Fruit fly (Drosophila melanogaster) whole organism, embryonic: ENCODE results near the gene Glos.

Experiments used
- Ada2b ChIP-seq: fragments of 200-800 bp; sonication (Bioruptor generic); IDR thresholded peaks from 2 replicates; pipeline ENCODE4 v1.3.6; 2022; ENCODE audit warnings: missing biosample characterization, missing genetic modification characterization
- Antp ChIP-seq: fragments of 200-800 bp; sonication (Bioruptor generic); optimal IDR thresholded peaks from 3 replicates; lab custom pipeline; 2016; ENCODE audit warnings: missing biosample characterization, missing genetic modification characterization
- CG10209 ChIP-seq: fragments of 200-800 bp; sonication (Bioruptor generic); optimal IDR thresholded peaks from 3 replicates; lab custom pipeline; 2017; ENCODE audit warnings: missing biosample characterization, mild to moderate bottlenecking, missing genetic modification characterization, missing genetic modification reagents
- CG10462 ChIP-seq: fragments of 200-800 bp; sonication (Bioruptor generic); optimal IDR thresholded peaks from 2 replicates; lab custom pipeline; 2016; ENCODE audit warnings: missing biosample characterization, missing genetic modification characterization
- CG10959 ChIP-seq: fragments of 200-800 bp; sonication (Bioruptor generic); IDR thresholded peaks from 2 replicates; pipeline ENCODE4 v1.3.6; 2022; ENCODE audit warnings: missing biosample characterization, missing genetic modification characterization
- CG11093 ChIP-seq: fragments of 200-800 bp; sonication (Bioruptor generic); IDR thresholded peaks from 3 replicates; pipeline ENCODE4 v1.3.6; 2022; ENCODE audit warnings: missing biosample characterization, missing genetic modification characterization
- CG11247 ChIP-seq: fragments of 200-800 bp; sonication (Bioruptor generic); IDR thresholded peaks from 2 replicates; pipeline ENCODE4 v1.3.6; 2022; ENCODE audit warnings: missing biosample characterization, missing genetic modification characterization
- CG12391 ChIP-seq: fragments of 200-800 bp; sonication (Bioruptor generic); optimal IDR thresholded peaks from 3 replicates; lab custom pipeline; 2018; ENCODE audit warnings: missing biosample characterization, mild to moderate bottlenecking, missing genetic modification characterization, moderate library complexity
- CG14014 ChIP-seq: fragments of 200-800 bp; sonication (Bioruptor generic); IDR thresholded peaks from 2 replicates; pipeline ENCODE4 v1.3.6; 2022; ENCODE audit warnings: missing biosample characterization, missing genetic modification characterization
- CG17568 ChIP-seq: fragments of 200-800 bp; sonication (Bioruptor generic); optimal IDR thresholded peaks from 2 replicates; lab custom pipeline; 2018; ENCODE audit warnings: missing biosample characterization, mild to moderate bottlenecking, missing genetic modification characterization, moderate library complexity
- CG2712 ChIP-seq: fragments of 200-800 bp; optimal IDR thresholded peaks from 3 replicates; lab custom pipeline; 2019; ENCODE audit warnings: missing biosample characterization, mild to moderate bottlenecking, missing genetic modification characterization, moderate library complexity
- CG30431 ChIP-seq: fragments of 200-800 bp; sonication (Bioruptor generic); optimal IDR thresholded peaks from 2 replicates; lab custom pipeline; 2017; ENCODE audit warnings: missing biosample characterization, missing genetic modification characterization
- CG31388 ChIP-seq: fragments of 200-800 bp; sonication (Bioruptor generic); optimal IDR thresholded peaks from 2 replicates; lab custom pipeline; 2016; ENCODE audit warnings: missing biosample characterization, missing genetic modification characterization
- CG4404 ChIP-seq: fragments of 200-800 bp; sonication (Bioruptor generic); IDR thresholded peaks from 2 replicates; pipeline ENCODE4 v1.3.6; 2022; ENCODE audit warnings: missing biosample characterization, missing genetic modification characterization
- CG4730 ChIP-seq: fragments of 200-800 bp; sonication (Bioruptor generic); IDR thresholded peaks from 2 replicates; pipeline ENCODE4 v1.3.6; 2022; ENCODE audit warnings: missing biosample characterization, missing genetic modification characterization
- CG6765 ChIP-seq: fragments of 200-800 bp; sonication (Bioruptor generic); optimal IDR thresholded peaks from 3 replicates; lab custom pipeline; 2017; ENCODE audit warnings: missing biosample characterization, mild to moderate bottlenecking, missing genetic modification characterization
- CG7271 ChIP-seq: fragments of 200-800 bp; sonication (Bioruptor generic); optimal IDR thresholded peaks from 2 replicates; lab custom pipeline; 2018; ENCODE audit warnings: missing biosample characterization, mild to moderate bottlenecking, missing genetic modification characterization, moderate library complexity
- CG7357 ChIP-seq: fragments of 200-800 bp; sonication (Bioruptor generic); IDR thresholded peaks from 3 replicates; pipeline ENCODE4 v1.3.6; 2022; ENCODE audit warnings: missing biosample characterization, missing genetic modification characterization
- CG8924 ChIP-seq: fragments of 200-800 bp; optimal IDR thresholded peaks from 3 replicates; lab custom pipeline; 2019; ENCODE audit warnings: missing biosample characterization, mild to moderate bottlenecking, missing genetic modification characterization, moderate library complexity
- CG8944 ChIP-seq: fragments of 200-800 bp; sonication (Bioruptor generic); optimal IDR thresholded peaks from 3 replicates; lab custom pipeline; 2016; ENCODE audit warnings: missing biosample characterization, missing genetic modification characterization
- CG9609 ChIP-seq: fragments of 200-800 bp; sonication (Bioruptor generic); optimal IDR thresholded peaks from 3 replicates; lab custom pipeline; 2016; ENCODE audit warnings: missing biosample characterization, missing genetic modification characterization
- HHEX ChIP-seq: fragments of 200-800 bp; sonication (Bioruptor generic); optimal IDR thresholded peaks from 3 replicates; lab custom pipeline; 2017; ENCODE audit warnings: missing biosample characterization, mild to moderate bottlenecking, missing genetic modification characterization, missing genetic modification reagents
- Hr39 ChIP-seq: fragments of >200 bp; optimal IDR thresholded peaks from 2 replicates; lab custom pipeline; 2017
- Nf-YB ChIP-seq: fragments of 200-800 bp; sonication (Bioruptor generic); optimal IDR thresholded peaks from 3 replicates; lab custom pipeline; 2019; ENCODE audit warnings: missing biosample characterization, mild to moderate bottlenecking, missing genetic modification characterization, moderate library complexity
- Oli ChIP-seq: fragments of 200-800 bp; sonication (Bioruptor generic); optimal IDR thresholded peaks from 2 replicates; lab custom pipeline; 2018; ENCODE audit warnings: missing biosample characterization, mild to moderate bottlenecking, missing genetic modification characterization, moderate library complexity
- Opbp ChIP-seq: fragments of 200-800 bp; sonication (Bioruptor generic); IDR thresholded peaks from 3 replicates; pipeline ENCODE4 v1.3.6; 2022; ENCODE audit warnings: missing biosample characterization, missing genetic modification characterization; ENCODE audit not compliant: partially characterized antibody
- az2 ChIP-seq: fragments of 200-800 bp; sonication (Bioruptor generic); optimal IDR thresholded peaks from 3 replicates; lab custom pipeline; 2016; ENCODE audit warnings: missing biosample characterization, missing genetic modification characterization
- caup ChIP-seq: fragments of 200-800 bp; sonication (Bioruptor generic); optimal IDR thresholded peaks from 3 replicates; lab custom pipeline; 2017; ENCODE audit warnings: missing biosample characterization, mild to moderate bottlenecking, missing genetic modification characterization, moderate library complexity; ENCODE audit not compliant: severe bottlenecking
- chif ChIP-seq, 2 experiments: fragments of 200-800 bp; sonication (Bioruptor generic); optimal IDR thresholded peaks; 3 replicates each; lab custom pipeline; 2016; ENCODE audit warnings: missing biosample characterization in 2 of 2, missing genetic modification characterization in 2 of 2
- corto ChIP-seq: fragments of 200-800 bp; sonication (Bioruptor generic); optimal IDR thresholded peaks from 2 replicates; lab custom pipeline; 2016; ENCODE audit warnings: missing biosample characterization, mild to moderate bottlenecking, missing genetic modification characterization, moderate library complexity
- cwo ChIP-seq: fragments of 200-800 bp; sonication (Bioruptor generic); optimal IDR thresholded peaks from 3 replicates; lab custom pipeline; 2017; ENCODE audit warnings: missing biosample characterization, missing genetic modification characterization, mild to moderate bottlenecking, moderate library complexity, missing genetic modification reagents
- dysf ChIP-seq: fragments of 200-800 bp; sonication (Bioruptor generic); IDR thresholded peaks from 3 replicates; pipeline ENCODE4 v1.3.6; 2022; ENCODE audit warnings: missing biosample characterization, missing genetic modification characterization
- ems ChIP-seq: fragments of 200-800 bp; sonication (Bioruptor generic); optimal IDR thresholded peaks from 3 replicates; lab custom pipeline; 2016; ENCODE audit warnings: missing biosample characterization, missing genetic modification characterization
- en ChIP-seq: fragments of 200-800 bp; sonication (Bioruptor generic); optimal IDR thresholded peaks from 2 replicates; lab custom pipeline; 2016; ENCODE audit warnings: missing biosample characterization, missing genetic modification characterization
- exex ChIP-seq: fragments of 200-800 bp; sonication (Bioruptor generic); optimal IDR thresholded peaks from 4 replicates; lab custom pipeline; 2018; ENCODE audit warnings: missing biosample characterization, mild to moderate bottlenecking, missing genetic modification characterization, moderate library complexity
- gfzf ChIP-seq: fragments of 200-800 bp; sonication (Bioruptor generic); optimal IDR thresholded peaks from 2 replicates; lab custom pipeline; 2016; ENCODE audit warnings: missing biosample characterization, mild to moderate bottlenecking, missing genetic modification characterization, moderate library complexity
- gt ChIP-seq: fragments of 200-800 bp; sonication (Bioruptor generic); IDR thresholded peaks from 2 replicates; pipeline ENCODE4 v1.3.6; 2022; ENCODE audit warnings: missing biosample characterization, missing genetic modification characterization
- jing ChIP-seq: fragments of 200-800 bp; sonication (Bioruptor generic); optimal IDR thresholded peaks from 2 replicates; lab custom pipeline; 2018; ENCODE audit warnings: missing biosample characterization, mild to moderate bottlenecking, missing genetic modification characterization
- kay ChIP-seq: fragments of 200-800 bp; sonication (Bioruptor generic); optimal IDR thresholded peaks from 2 replicates; lab custom pipeline; 2016; ENCODE audit warnings: missing biosample characterization, missing genetic modification characterization
- klu ChIP-seq: fragments of 200-800 bp; sonication (Bioruptor generic); IDR thresholded peaks from 2 replicates; pipeline ENCODE4 v1.3.6; 2022; ENCODE audit warnings: missing biosample characterization, missing genetic modification characterization
- nerfin-1 ChIP-seq: fragments of 200-800 bp; sonication (Bioruptor generic); optimal IDR thresholded peaks from 3 replicates; lab custom pipeline; 2019; ENCODE audit warnings: missing biosample characterization, mild to moderate bottlenecking, missing genetic modification characterization, moderate library complexity
- nerfin-2 ChIP-seq: fragments of 200-800 bp; sonication (Bioruptor generic); IDR thresholded peaks from 2 replicates; pipeline ENCODE4 v1.3.6; 2022; ENCODE audit warnings: missing biosample characterization, missing genetic modification characterization; ENCODE audit not compliant: partially characterized antibody
- pum ChIP-seq: fragments of 200-800 bp; sonication (Bioruptor generic); optimal IDR thresholded peaks from 2 replicates; lab custom pipeline; 2016; ENCODE audit warnings: missing biosample characterization, missing genetic modification characterization
- sob ChIP-seq: fragments of 200-800 bp; sonication (Bioruptor generic); IDR thresholded peaks from 2 replicates; pipeline ENCODE4 v1.3.6; 2022; ENCODE audit warnings: missing biosample characterization, missing genetic modification characterization
- stc ChIP-seq: fragments of 200-800 bp; sonication (Bioruptor generic); IDR thresholded peaks from 2 replicates; pipeline ENCODE4 v1.3.6; 2022; ENCODE audit warnings: missing biosample characterization, missing genetic modification characterization
- tgo ChIP-seq: fragments of 200-800 bp; sonication (Bioruptor generic); IDR thresholded peaks from 3 replicates; pipeline ENCODE4 v1.3.6; 2022; ENCODE audit warnings: missing biosample characterization, missing genetic modification characterization
- tin ChIP-seq: fragments of 200-800 bp; sonication (Bioruptor generic); optimal IDR thresholded peaks from 3 replicates; lab custom pipeline; 2016; ENCODE audit warnings: missing biosample characterization, missing genetic modification characterization
- trem ChIP-seq: fragments of 200-800 bp; optimal IDR thresholded peaks from 3 replicates; lab custom pipeline; 2019; ENCODE audit warnings: missing biosample characterization, mild to moderate bottlenecking, missing genetic modification characterization, moderate library complexity
- unpg ChIP-seq: fragments of 200-800 bp; sonication (Bioruptor generic); optimal IDR thresholded peaks from 3 replicates; lab custom pipeline; 2018; ENCODE audit warnings: missing biosample characterization, mild to moderate bottlenecking, missing genetic modification characterization, moderate library complexity
- vnd ChIP-seq: fragments of 200-800 bp; sonication (Bioruptor generic); IDR thresholded peaks from 3 replicates; pipeline ENCODE4 v1.3.6; 2022; ENCODE audit warnings: missing biosample characterization, missing genetic modification characterization; ENCODE audit not compliant: partially characterized antibody

Glos gene

dm6 chrX:3968346-3969044, 32.2 kb downstream of the Glos start, which contains the start of gene CG6428 (continued):
- peak; percentile 30 for TF ChIP-seq CG10209
- no peak; the same call in 1 of the 2 replicates for TF ChIP-seq CG11247
- TF ChIP-seq CG8944 = no peak
- peak; percentile 46 for TF ChIP-seq Nf-YB (GFP tag; lab: Kevin White, UChicago)
- TF ChIP-seq dysf (GFP tag; lab: Robert Waterston, UW) = 0 out of 3 replicates have a peak, but pooled peaks have one; percentile 19
- no peak for TF ChIP-seq CG30431 (GFP tag; lab: Kevin White, UChicago)
- peak; percentile 39 for TF ChIP-seq HHEX (GFP tag; lab: Kevin White, UChicago)
- TF ChIP-seq CG8924 = peak; percentile 42
- no peak for TF ChIP-seq CG11093 (GFP tag; lab: Robert Waterston, UW)
- TF ChIP-seq CG6765 (GFP tag; lab: Kevin White, UChicago) = no peak
- peak; percentile 36 for TF ChIP-seq nerfin-1 (tag; lab: Kevin White, UChicago)
- TF ChIP-seq stc = no peak
- TF ChIP-seq CG17568 (GFP tag; lab: Kevin White, UChicago) = no peak
- no peak for TF ChIP-seq CG10959 (GFP tag; lab: Robert Waterston, UW)
- no peak for TF ChIP-seq CG4730 (GFP tag; lab: Robert Waterston, UW)
- TF ChIP-seq CG9609 (GFP tag; lab: Kevin White, UChicago) = peak; percentile 19
- peak; percentile 86 for TF ChIP-seq cwo
- TF ChIP-seq unpg (GFP tag; lab: Kevin White, UChicago) = peak; percentile 32
- TF ChIP-seq CG7357 (GFP tag; lab: Robert Waterston, UW) = no peak
- 0 out of 3 replicates have a peak, but pooled peaks have one; percentile 57 for TF ChIP-seq Opbp (GFP tag; lab: Robert Waterston, UW)
- no peak for TF ChIP-seq CG31388 (GFP tag; lab: Kevin White, UChicago)
- peak; percentile 37 for TF ChIP-seq caup (GFP tag; lab: Kevin White, UChicago)
- no peak for TF ChIP-seq gt (GFP tag; lab: Robert Waterston, UW)
- TF ChIP-seq az2 (GFP tag; lab: Kevin White, UChicago) = peak; percentile 27
- TF ChIP-seq CG10462 = peak; percentile 69
- TF ChIP-seq ems (GFP tag; lab: Kevin White, UChicago) = peak; percentile 18
- TF ChIP-seq Antp (GFP tag; lab: Kevin White, UChicago) = peak; percentile 44
- peak; percentile 60 for TF ChIP-seq trem
- TF ChIP-seq Hr39 = no peak
- TF ChIP-seq klu (GFP tag; lab: Robert Waterston, UW) = no peak
- no peak for TF ChIP-seq CG4404
- TF ChIP-seq tin (GFP tag; lab: Kevin White, UChicago) = peak; percentile 49
- TF ChIP-seq corto = no peak
- TF ChIP-seq CG12391 (tag; lab: Kevin White, UChicago) = peak; percentile 61
- no peak for TF ChIP-seq gfzf (GFP tag; lab: Kevin White, UChicago)
- TF ChIP-seq jing (GFP tag; lab: Kevin White, UChicago) = no peak
- no peak for TF ChIP-seq kay (GFP tag; lab: Kevin White, UChicago)
- peak; percentile 67; the same call in 1 of the 2 replicates for TF ChIP-seq sob (GFP tag; lab: Robert Waterston, UW)
- TF ChIP-seq Oli (tag; lab: Kevin White, UChicago) = no peak
- peak; percentile 37 for TF ChIP-seq tgo
- peak; percentile 25 for TF ChIP-seq pum (GFP tag; lab: Kevin White, UChicago)
- peak in 1 of 2 experiments; percentile 9 for TF ChIP-seq chif (GFP tag; optimal IDR thresholded peaks at IDR 0.05; lab: Kevin White, UChicago)
- peak; percentile 52 for TF ChIP-seq CG2712 (tag; lab: Kevin White, UChicago)
- peak; percentile 90 for TF ChIP-seq exex (tag; lab: Kevin White, UChicago)
- TF ChIP-seq Ada2b = peak; percentile 37
- TF ChIP-seq CG7271 (tag; lab: Kevin White, UChicago) = no peak
- TF ChIP-seq CG14014 (GFP tag; lab: Robert Waterston, UW) = no peak
- 0 out of 2 replicates have a peak, but pooled peaks have one; percentile 37 for TF ChIP-seq nerfin-2
- TF ChIP-seq vnd (GFP tag; lab: Robert Waterston, UW) = peak; percentile 65
- TF ChIP-seq en (GFP tag; lab: Kevin White, UChicago) = no peak
